Fruit fly (Drosophila melanogaster): ENCODE measurements around the gene Phf5a.

Gene Phf5a

dm6 chr2L:6526996-6527395 is 36.4 kb upstream of the Phf5a start (continued):
- TF ChIP-seq cas (GFP tag; IDR thresholded peaks at IDR 0.05) (0 out of 2 replicates have a peak, but pooled peaks have one; percentile 22), lmd (GFP tag; IDR thresholded peaks at IDR 0.05) (no peak), ci (GFP tag; IDR thresholded peaks at IDR 0.05) (no peak), CG10431 (GFP tag; optimal IDR thresholded peaks at IDR 0.05) (no peak), org-1 (GFP tag; optimal IDR thresholded peaks at IDR 0.05) (no peak), bbx (GFP tag; IDR thresholded peaks at IDR 0.05; ENCODE audit: partially characterized antibody) (peak; percentile 60; the same call in 1 of the 2 replicates), Aef1 (GFP tag; IDR thresholded peaks at IDR 0.05) (no peak), CG16813 (GFP tag; IDR thresholded peaks at IDR 0.05; ENCODE audit: partially characterized antibody) (peak; percentile 56; the same call in 2 of the 3 replicates), chm (GFP tag; IDR thresholded peaks at IDR 0.05) (no peak), Myb (GFP tag; optimal IDR thresholded peaks at IDR 0.05) (no peak), CG30431 (GFP tag; optimal IDR thresholded peaks at IDR 0.05) (no peak), dimm (GFP tag; IDR thresholded peaks at IDR 0.05) (no peak), Scr (GFP tag; IDR thresholded peaks at IDR 0.05; ENCODE audit: partially characterized antibody) (no peak; the same call in 1 of the 2 replicates), CG7928 (GFP tag; optimal IDR thresholded peaks at IDR 0.05) (no peak), Dip3 (GFP tag; optimal IDR thresholded peaks at IDR 0.05) (no peak), CG11560 (tag; IDR thresholded peaks at IDR 0.05) (no peak), Mrtf (GFP tag; IDR thresholded peaks at IDR 0.05) (no peak), cwo (GFP tag; optimal IDR thresholded peaks at IDR 0.05) (no peak), HmgZ (tag; optimal IDR thresholded peaks at IDR 0.05) (no peak), CG18599 (GFP tag; optimal IDR thresholded peaks at IDR 0.05) (no peak), Atf3 (GFP tag; optimal IDR thresholded peaks at IDR 0.05) (no peak), gem (tag; optimal IDR thresholded peaks at IDR 0.05) (no peak), Sry-δ (GFP tag; optimal IDR thresholded peaks at IDR 0.05) (no peak), CTCF (GFP tag; optimal IDR thresholded peaks at IDR 0.05) (peak; percentile 98), Nf-YB (GFP tag; optimal IDR thresholded peaks at IDR 0.05) (no peak), Pdp1 (GFP tag; optimal IDR thresholded peaks at IDR 0.05) (peak in 1 of 2 experiments; percentile 76), D19A (tag; optimal IDR thresholded peaks at IDR 0.05) (peak; percentile 86), CG33213 (GFP tag; optimal IDR thresholded peaks at IDR 0.05) (peak; percentile 44), Atf6 (GFP tag; IDR thresholded peaks at IDR 0.05) (no peak), hkb (optimal IDR thresholded peaks at IDR 0.05) (no peak), hkb (GFP tag; IDR thresholded peaks at IDR 0.05) (no peak), pzg (GFP tag; optimal IDR thresholded peaks at IDR 0.05) (no peak), CG14050 (GFP tag; IDR thresholded peaks at IDR 0.05) (no peak), CG13624 (GFP tag; optimal IDR thresholded peaks at IDR 0.05) (peak; percentile 21), CG11504 (tag; optimal IDR thresholded peaks at IDR 0.05) (no peak), mld (GFP tag; IDR thresholded peaks at IDR 0.05; ENCODE audit: partially characterized antibody) (no peak), eyg (GFP tag; optimal IDR thresholded peaks at IDR 0.05) (no peak), Hmx (GFP tag; optimal IDR thresholded peaks at IDR 0.05) (no peak), CG4404 (GFP tag; IDR thresholded peaks at IDR 0.05) (no peak), cato (GFP tag; optimal IDR thresholded peaks at IDR 0.05; ENCODE audit: borderline replicate concordance) (no peak), fd102C (GFP tag; optimal IDR thresholded peaks at IDR 0.05) (no peak), esg (GFP tag; conservative IDR thresholded peaks at IDR 0.05) (no peak), ro (GFP tag; IDR thresholded peaks at IDR 0.05) (no peak), PHDP (tag; optimal IDR thresholded peaks at IDR 0.05) (no peak), bowl (GFP tag; IDR thresholded peaks at IDR 0.05) (no peak), CG3407 (GFP tag; optimal IDR thresholded peaks at IDR 0.05) (no peak), ssp (GFP tag; IDR thresholded peaks at IDR 0.05) (no peak), CG1603 (tag; optimal IDR thresholded peaks at IDR 0.05) (no peak), Usf (GFP tag; optimal IDR thresholded peaks at IDR 0.05) (no peak), CG11093 (GFP tag; IDR thresholded peaks at IDR 0.05) (no peak), nmo (GFP tag; optimal IDR thresholded peaks at IDR 0.05) (peak; percentile 15), Six4 (GFP tag; optimal IDR thresholded peaks at IDR 0.05) (no peak), wor (GFP tag; IDR thresholded peaks at IDR 0.05) (no peak)
